Fruit fly (Drosophila melanogaster) S2 (cell line): ENCODE data around the gene Patsas.

Experiments used
- CG8478 ChIP-seq: fragments of >200 bp; optimal IDR thresholded peaks from 2 replicates; lab custom pipeline; 2018
- CTCF ChIP-seq, 2 experiments: fragments of >200 bp; optimal IDR thresholded peaks; 2 replicates each; lab custom pipeline; 2018

dm6 chr2L:12096396-12096813 is 6.7 kb downstream of the Patsas start, which contains the start of the genes CG6712 and Mt2:
- TF ChIP-seq CG8478 (lab: Kevin White, UChicago): no peak
- no peak for TF ChIP-seq CTCF (optimal IDR thresholded peaks at IDR 0.05; lab: Kevin White, UChicago)
